Worm (Caenorhabditis elegans): ENCODE measurements around the gene T01D1.7.

T01D1.7 gene

DNA sequence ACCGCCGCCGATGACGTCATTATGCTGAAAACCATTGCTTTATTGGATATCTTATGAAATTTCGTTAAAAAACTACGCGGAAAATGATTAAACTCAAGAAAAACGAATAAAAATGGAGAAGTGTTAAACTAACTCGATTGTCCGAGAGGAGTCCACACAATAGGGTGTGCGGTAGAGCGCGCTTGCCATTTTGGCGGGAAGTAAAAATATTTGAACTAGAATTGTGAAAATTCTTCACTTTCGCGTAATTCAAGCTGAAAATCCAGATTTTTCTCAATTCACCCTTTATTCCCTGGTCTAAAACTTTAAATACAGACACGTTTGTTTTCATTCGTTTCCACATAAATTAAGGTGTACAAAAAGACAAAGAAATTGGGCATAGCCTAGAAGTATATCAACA lies 43.0 kb upstream of the T01D1.7 start, which contains the start of gene F48A11.4 (continued):
- TF ChIP-seq C04F5.9 (tag; optimal IDR thresholded peaks at IDR 0.05): peak; percentile 88
- peak; percentile 95 for TF ChIP-seq swsn-7 (tag; optimal IDR thresholded peaks at IDR 0.05)
- peak; percentile 86 for TF ChIP-seq ceh-88 (GFP tag; IDR thresholded peaks at IDR 0.05)
- TF ChIP-seq alr-1 (tag; optimal IDR thresholded peaks at IDR 0.05; ENCODE audit: borderline replicate concordance): no peak
- peak; percentile 65 for TF ChIP-seq fkh-4 (tag; optimal IDR thresholded peaks at IDR 0.05; ENCODE audit: borderline replicate concordance)
- peak; percentile 2 for TF ChIP-seq C34B4.2 (tag; optimal IDR thresholded peaks at IDR 0.05)
- TF ChIP-seq ceh-63 (GFP tag; optimal IDR thresholded peaks at IDR 0.05): no peak
- no peak for TF ChIP-seq pqm-1 (tag; optimal IDR thresholded peaks at IDR 0.05)
- TF ChIP-seq egl-27 (tag; optimal IDR thresholded peaks at IDR 0.05): no peak
- peak; percentile 95 for TF ChIP-seq skn-1 (tag; optimal IDR thresholded peaks at IDR 0.05)
- peak; percentile 98 for TF ChIP-seq rnt-1 (tag; optimal IDR thresholded peaks at IDR 0.05)
- TF ChIP-seq tlp-1 (tag; optimal IDR thresholded peaks at IDR 0.05): no peak
- TF ChIP-seq F16B12.6 (tag; optimal IDR thresholded peaks at IDR 0.05): peak; percentile 74
- peak; percentile 95 for TF ChIP-seq fkh-8 (tag; optimal IDR thresholded peaks at IDR 0.05)
- TF ChIP-seq nhr-11 (tag; optimal IDR thresholded peaks at IDR 0.05): peak; percentile 91
- TF ChIP-seq unc-98 (GFP tag; IDR thresholded peaks at IDR 0.05): peak; percentile 78
- peak; percentile 90 for TF ChIP-seq grh-1 (GFP tag; IDR thresholded peaks at IDR 0.05)
- peak; percentile 90 for TF ChIP-seq fos-1 (tag; optimal IDR thresholded peaks at IDR 0.05)
- peak; percentile 54 for TF ChIP-seq zag-1 (tag; optimal IDR thresholded peaks at IDR 0.05)
- peak; percentile 73 for TF ChIP-seq ceh-90 (tag; optimal IDR thresholded peaks at IDR 0.05)
- TF ChIP-seq irx-1 (tag; optimal IDR thresholded peaks at IDR 0.05): peak; percentile 91
- peak; percentile 81 for TF ChIP-seq blmp-1 (tag; optimal IDR thresholded peaks at IDR 0.05)
- peak; percentile 93 for TF ChIP-seq lin-14 (GFP tag; optimal IDR thresholded peaks at IDR 0.05)
- TF ChIP-seq aly-2 (tag; optimal IDR thresholded peaks at IDR 0.05): peak; percentile 88
- peak; percentile 90 for TF ChIP-seq ceh-8 (GFP tag; optimal IDR thresholded peaks at IDR 0.05)
- TF ChIP-seq dsc-1 (tag; optimal IDR thresholded peaks at IDR 0.05): peak; percentile 96
- peak; percentile 95 for TF ChIP-seq nhr-20 (tag; optimal IDR thresholded peaks at IDR 0.05)
- TF ChIP-seq snu-23 (GFP tag; optimal IDR thresholded peaks at IDR 0.05): peak; percentile 98
- TF ChIP-seq ztf-4 (tag; optimal IDR thresholded peaks at IDR 0.05): peak; percentile 89
- peak; percentile 93 for TF ChIP-seq xbp-1 (tag; optimal IDR thresholded peaks at IDR 0.05)
- peak; percentile 90 for TF ChIP-seq sup-37 (GFP tag; optimal IDR thresholded peaks at IDR 0.05)
- peak; percentile 78 for TF ChIP-seq fkh-10 (GFP tag; optimal IDR thresholded peaks at IDR 0.05)
- peak; percentile 95 for TF ChIP-seq nhr-19 (GFP tag; conservative IDR thresholded peaks at IDR 0.05)
- TF ChIP-seq ama-1 (optimal IDR thresholded peaks at IDR 0.05): peak; percentile 86
- peak; percentile 90 for TF ChIP-seq egl-13 (tag; optimal IDR thresholded peaks at IDR 0.05)
- no peak for TF ChIP-seq nhr-28 (tag; optimal IDR thresholded peaks at IDR 0.05)

DNA sequence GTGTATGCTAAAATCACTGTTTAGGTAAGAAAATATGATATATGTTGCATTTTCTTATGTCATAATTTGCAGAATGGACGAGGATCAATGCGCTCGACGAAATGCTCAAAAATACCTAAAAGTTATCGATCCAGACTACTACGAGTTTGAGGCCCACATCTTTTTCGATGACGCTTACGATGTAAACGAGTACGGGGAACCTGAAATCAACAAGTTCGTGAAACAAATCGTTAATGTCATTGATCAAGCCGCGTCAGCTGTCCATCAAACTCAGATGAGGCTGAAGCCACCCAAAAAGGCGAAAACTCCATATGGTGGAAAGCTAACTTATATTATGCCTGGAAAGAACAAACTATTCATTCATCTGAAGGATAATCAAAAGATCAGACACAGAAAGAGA lies 34.5 kb upstream of the T01D1.7 start:
- TF ChIP-seq lin-14 (GFP tag; optimal IDR thresholded peaks at IDR 0.05) (no peak), ceh-63 (GFP tag; optimal IDR thresholded peaks at IDR 0.05) (no peak), unc-62 (GFP tag; optimal IDR thresholded peaks at IDR 0.05) (no peak), fkh-4 (tag; optimal IDR thresholded peaks at IDR 0.05; ENCODE audit: borderline replicate concordance) (no peak), nhr-28 (tag; optimal IDR thresholded peaks at IDR 0.05) (no peak), vab-15 (tag; optimal IDR thresholded peaks at IDR 0.05) (no peak), lsy-2 (tag; optimal IDR thresholded peaks at IDR 0.05) (no peak), snu-23 (GFP tag; optimal IDR thresholded peaks at IDR 0.05) (no peak), sox-4 (tag; optimal IDR thresholded peaks at IDR 0.05) (no peak), elt-2 (tag; optimal IDR thresholded peaks at IDR 0.05) (no peak), nhr-11 (tag; optimal IDR thresholded peaks at IDR 0.05) (no peak), ceh-82 (tag; optimal IDR thresholded peaks at IDR 0.05) (no peak), hpl-2 (GFP tag; optimal IDR thresholded peaks at IDR 0.05) (no peak), ceh-88 (GFP tag; IDR thresholded peaks at IDR 0.05) (no peak)
